Fruit fly (Drosophila melanogaster): ENCODE measurements around the gene Lgr4.

Lgr4 gene

DNA sequence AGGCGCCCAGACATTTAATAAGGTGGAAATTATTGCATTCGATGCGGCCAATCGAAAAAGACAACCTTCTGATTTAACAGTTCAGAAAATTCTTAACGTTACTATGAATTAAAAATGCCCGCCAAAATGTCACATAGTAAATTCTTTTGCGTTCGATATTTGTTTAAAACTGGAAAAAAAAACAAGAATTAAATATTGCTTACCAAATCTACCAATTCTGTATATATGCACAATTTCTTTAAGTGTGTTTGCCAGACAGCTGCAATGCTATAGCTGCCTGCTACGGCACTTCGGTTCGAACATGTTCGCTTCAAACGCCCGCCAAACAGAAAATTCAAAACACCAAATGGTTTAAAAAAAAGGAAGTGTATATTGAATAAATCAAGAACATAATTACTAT is 25.1 kb upstream of the Lgr4 start (continued):
- TF ChIP-seq CG8290 (GFP tag; optimal IDR thresholded peaks at IDR 0.05) (peak; percentile 51), CG8290 (tag; optimal IDR thresholded peaks at IDR 0.05) (peak in 1 of 2 experiments; percentile 68), sens-2 (GFP tag; IDR thresholded peaks at IDR 0.05) (peak; percentile 64), CG6854 (GFP tag; optimal IDR thresholded peaks at IDR 0.05) (no peak), stwl (tag; optimal IDR thresholded peaks at IDR 0.05) (peak; percentile 52), bsh (GFP tag; optimal IDR thresholded peaks at IDR 0.05) (peak in 1 of 2 experiments; percentile 75), CG13775 (GFP tag; optimal IDR thresholded peaks at IDR 0.05) (peak; percentile 57), ind (GFP tag; optimal IDR thresholded peaks at IDR 0.05) (peak; percentile 61), CG10209 (GFP tag; optimal IDR thresholded peaks at IDR 0.05) (peak; percentile 64), tll (GFP tag; optimal IDR thresholded peaks at IDR 0.05) (no peak), Bdp1 (GFP tag; optimal IDR thresholded peaks at IDR 0.05) (peak; percentile 3), CG10654 (GFP tag; optimal IDR thresholded peaks at IDR 0.05) (peak; percentile 33), cg (GFP tag; optimal IDR thresholded peaks at IDR 0.05) (no peak), wdn (GFP tag; IDR thresholded peaks at IDR 0.05) (peak; percentile 50), Hr51 (GFP tag; optimal IDR thresholded peaks at IDR 0.05) (peak; percentile 28 to 72), CG11093 (GFP tag; IDR thresholded peaks at IDR 0.05) (no peak), Trl (optimal IDR thresholded peaks at IDR 0.05) (no peak), Trl (GFP tag; optimal IDR thresholded peaks at IDR 0.05) (peak; percentile 69), CG7928 (GFP tag; optimal IDR thresholded peaks at IDR 0.05) (no peak), pita (GFP tag; optimal IDR thresholded peaks at IDR 0.05) (no peak), da (GFP tag; optimal IDR thresholded peaks at IDR 0.05) (peak; percentile 16), CG4360 (GFP tag; IDR thresholded peaks at IDR 0.05) (no peak), insv (GFP tag; optimal IDR thresholded peaks at IDR 0.05) (no peak), HmgZ (tag; optimal IDR thresholded peaks at IDR 0.05) (peak; percentile 50), exex (tag; optimal IDR thresholded peaks at IDR 0.05) (no peak), CG2202 (tag; optimal IDR thresholded peaks at IDR 0.05) (peak; percentile 33), GATAe (GFP tag; conservative IDR thresholded peaks at IDR 0.05) (no peak), D19A (tag; optimal IDR thresholded peaks at IDR 0.05) (peak; percentile 8), Dp (GFP tag; optimal IDR thresholded peaks at IDR 0.05) (peak; percentile 81), corto (GFP tag; optimal IDR thresholded peaks at IDR 0.05) (no peak), fu2 (GFP tag; optimal IDR thresholded peaks at IDR 0.05) (peak; percentile 52), NC2β (GFP tag; optimal IDR thresholded peaks at IDR 0.05) (peak; percentile 61), nerfin-1 (tag; optimal IDR thresholded peaks at IDR 0.05) (no peak), CG7372 (GFP tag; IDR thresholded peaks at IDR 0.05) (0 out of 2 replicates have a peak, but pooled peaks have one; percentile 10), CG3995 (GFP tag; optimal IDR thresholded peaks at IDR 0.05) (no peak), CG6683 (GFP tag; optimal IDR thresholded peaks at IDR 0.05) (no peak), mam (GFP tag; optimal IDR thresholded peaks at IDR 0.05) (peak; percentile 65), odd (GFP tag; optimal IDR thresholded peaks at IDR 0.05) (no peak), BEAF-32 (GFP tag; optimal IDR thresholded peaks at IDR 0.05) (no peak), dmrt11E (tag; optimal IDR thresholded peaks at IDR 0.05) (peak; percentile 46), NfI (GFP tag; optimal IDR thresholded peaks at IDR 0.05) (peak; percentile 50), stc (GFP tag; IDR thresholded peaks at IDR 0.05) (peak; percentile 72), sens (GFP tag) (peak; percentile 94), gcm (GFP tag; optimal IDR thresholded peaks at IDR 0.05) (peak; percentile 47), kay (GFP tag; optimal IDR thresholded peaks at IDR 0.05) (peak; percentile 46), unpg (GFP tag; optimal IDR thresholded peaks at IDR 0.05) (peak; percentile 69), CG7839 (tag; optimal IDR thresholded peaks at IDR 0.05) (peak; percentile 70), dati (GFP tag; IDR thresholded peaks at IDR 0.05) (0 out of 2 replicates have a peak, but pooled peaks have one; percentile 10), CG3838 (GFP tag; optimal IDR thresholded peaks at IDR 0.05) (no peak), Aef1 (GFP tag; IDR thresholded peaks at IDR 0.05) (peak; percentile 55), Six4 (GFP tag; optimal IDR thresholded peaks at IDR 0.05) (peak; percentile 38)

Measured in whole organism, embryonic.